Worm (Caenorhabditis elegans): Measurements from ENCODE around the gene mrps-18.C.

- TF ChIP-seq snpc-4 (GFP tag; optimal IDR thresholded peaks at IDR 0.05) (no peak), snpc-4 (tag; optimal IDR thresholded peaks at IDR 0.05) (no peak), madf-8 (GFP tag; conservative IDR thresholded peaks at IDR 0.05) (no peak)
Measured at ce11 chrII:6764734-6765133, 28.7 kb downstream of the mrps-18.C start, which contains the start of gene nlp-50.
